Worm (Caenorhabditis elegans) whole organism, L4 larva: Measurements from ENCODE around the gene Y57G11A.2.

Experiments used
- aly-2 ChIP-seq: sonication (generic microtip); optimal IDR thresholded peaks from 2 replicates; lab custom pipeline; 2018; ENCODE audit warnings: missing biosample characterization, missing genetic modification characterization
- egl-27 ChIP-seq: sonication (generic microtip); optimal IDR thresholded peaks from 3 replicates; lab custom pipeline; 2017; ENCODE audit warnings: missing biosample characterization, missing genetic modification reagents, missing genetic modification characterization
- fkh-10 ChIP-seq: fragments of 150-350 bp; optimal IDR thresholded peaks from 2 replicates; lab custom pipeline; 2014; ENCODE audit warnings: missing biosample characterization, missing genetic modification reagents, missing genetic modification characterization
- hif-1 ChIP-seq, 2 experiments: sonication (generic microtip); optimal IDR thresholded peaks; 2 replicates each; lab custom pipeline; 2016 to 2017; ENCODE audit warnings: missing compliant biosample characterization in 2 of 2, missing genetic modification characterization in 2 of 2, missing genetic modification reagents in 2 of 2, missing genotype in 2 of 2, mild to moderate bottlenecking in 1 of 2
- mdl-1 ChIP-seq, 2 experiments: fragments of 150-350 bp in 1 of 2; sonication (generic microtip) in 1 of 2; optimal IDR thresholded peaks; 2 replicates each; lab custom pipeline; 2014 to 2017; ENCODE audit warnings: missing biosample characterization in 2 of 2, missing genetic modification characterization in 2 of 2
- mxl-2 ChIP-seq: fragments of 200-800 bp; sonication (Bioruptor generic); conservative IDR thresholded peaks from 2 replicates; pipeline ENCODE4 v1.3.6; 2022; ENCODE audit warnings: missing genetic modification reagents, missing genetic modification characterization, missing compliant biosample characterization
- nhr-6 ChIP-seq: fragments of 150-350 bp; optimal IDR thresholded peaks from 2 replicates; lab custom pipeline; 2014; ENCODE audit warnings: missing biosample characterization, missing genetic modification characterization
- pha-4 ChIP-seq, 2 experiments: fragments of 150-350 bp in 1 of 2; fragments of 200-800 bp in 1 of 2; sonication (Bioruptor generic) in 1 of 2; IDR thresholded peaks in 1 of 2; optimal IDR thresholded peaks in 1 of 2; 2 replicates each; pipeline versions ENCODE4 v1.3.6 to Lab custom; 2014 to 2022; ENCODE audit warnings: missing genetic modification characterization in 2 of 2, missing genetic modification reagents in 2 of 2, missing biosample characterization in 1 of 2, missing compliant biosample characterization in 1 of 2
- unc-62 ChIP-seq, 3 experiments: fragments of 150-350 bp in 1 of 3; sonication (generic microtip); optimal IDR thresholded peaks in 2 of 3; peaks in 1 of 3; 1 replicate in 1 of 3; 2 replicates in 2 of 3; lab custom pipeline; 2014 to 2017; ENCODE audit warnings: missing biosample characterization in 3 of 3, missing genetic modification characterization in 3 of 3, missing genetic modification reagents in 3 of 3, missing genotype in 1 of 3
- zag-1 ChIP-seq: fragments of 150-350 bp; optimal IDR thresholded peaks from 2 replicates; lab custom pipeline; 2014; ENCODE audit warnings: missing biosample characterization, missing genetic modification characterization
- ztf-11 ChIP-seq: fragments of 150-350 bp; optimal IDR thresholded peaks from 2 replicates; lab custom pipeline; 2014; ENCODE audit warnings: missing biosample characterization, missing genetic modification characterization

DNA sequence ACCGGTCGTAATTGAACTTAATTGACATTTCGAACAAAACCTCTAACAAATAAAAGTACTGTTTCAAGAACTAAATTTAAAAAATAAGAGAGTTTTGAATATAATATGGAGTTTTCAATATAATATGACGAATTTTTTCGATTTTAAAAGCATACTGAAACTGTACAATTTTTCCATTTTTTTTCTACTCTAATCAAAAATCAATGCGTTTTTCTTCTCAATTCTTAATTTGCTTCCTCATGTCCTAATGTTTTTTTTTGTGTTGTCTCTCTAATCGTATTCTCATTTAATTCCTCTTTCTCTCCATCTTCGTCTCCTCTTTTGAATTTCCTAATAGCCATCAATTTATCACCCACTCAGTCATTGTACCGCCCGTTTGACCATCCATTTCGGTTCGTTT is 37.3 kb downstream of the Y57G11A.2 start, which contains the start of gene Y57G11A.4:
- TF ChIP-seq fkh-10 (no peak), mdl-1 (tag; optimal IDR thresholded peaks at IDR 0.05; lab: Kevin White, UChicago) (no peak), aly-2 (tag; lab: Kevin White, UChicago) (no peak), pha-4 (GFP tag; IDR thresholded peaks at IDR 0.05; lab: Robert Waterston, UW) (no peak), pha-4 (tag; optimal IDR thresholded peaks at IDR 0.05; lab: Kevin White, UChicago) (no peak), nhr-6 (tag; lab: Kevin White, UChicago) (no peak), zag-1 (tag; lab: Kevin White, UChicago) (no peak), egl-27 (tag; lab: Kevin White, UChicago) (no peak), hif-1 (tag; optimal IDR thresholded peaks at IDR 0.05; lab: Kevin White, UChicago) (no peak), ztf-11 (no peak), mxl-2 (no peak), unc-62 (GFP tag; optimal IDR thresholded peaks at IDR 0.05 in 1 of 2; lab: Kevin White, UChicago) (no peak), unc-62 (tag; optimal IDR thresholded peaks at IDR 0.05; lab: Kevin White, UChicago) (no peak)
